Worm (Caenorhabditis elegans) whole organism, L3 larva: ENCODE measurements around the gene H14A12.3.

ENCODE experiments used
- R02D3.7 ChIP-seq: fragments of 150-350 bp; optimal IDR thresholded peaks from 2 replicates; lab custom pipeline; 2014; ENCODE audit warnings: missing biosample characterization, missing genetic modification characterization
- ZK546.5 ChIP-seq: sonication (generic microtip); optimal IDR thresholded peaks from 2 replicates; lab custom pipeline; 2017; ENCODE audit warnings: missing biosample characterization, missing genetic modification characterization
- aly-2 ChIP-seq: fragments of 150-350 bp; optimal IDR thresholded peaks from 2 replicates; lab custom pipeline; 2014; ENCODE audit warnings: missing biosample characterization, missing genetic modification characterization
- ama-1 ChIP-seq: fragments of 150-350 bp; optimal IDR thresholded peaks from 2 replicates; lab custom pipeline; 2018
- ceh-16 ChIP-seq: sonication (generic microtip); optimal IDR thresholded peaks from 2 replicates; lab custom pipeline; 2017; ENCODE audit warnings: missing biosample characterization, missing genetic modification characterization
- ceh-28 ChIP-seq: fragments of 150-350 bp; optimal IDR thresholded peaks from 2 replicates; lab custom pipeline; 2014; ENCODE audit warnings: missing biosample characterization, missing genetic modification reagents, missing genetic modification characterization
- ceh-82 ChIP-seq: fragments of 150-350 bp; optimal IDR thresholded peaks from 2 replicates; lab custom pipeline; 2014; ENCODE audit warnings: missing biosample characterization, missing genetic modification characterization
- ceh-9 ChIP-seq: sonication (generic microtip); optimal IDR thresholded peaks from 2 replicates; lab custom pipeline; 2018; ENCODE audit warnings: missing biosample characterization, missing genetic modification characterization
- daf-12 ChIP-seq: fragments of 150-350 bp; optimal IDR thresholded peaks from 2 replicates; lab custom pipeline; 2014; ENCODE audit warnings: missing biosample characterization, missing genetic modification reagents, missing genetic modification characterization
- egl-27 ChIP-seq: sonication (generic microtip); optimal IDR thresholded peaks from 4 replicates; lab custom pipeline; 2017; ENCODE audit warnings: missing biosample characterization, missing genetic modification reagents, missing genetic modification characterization
- egl-5 ChIP-seq: fragments of 150-350 bp; optimal IDR thresholded peaks from 2 replicates; lab custom pipeline; 2017; ENCODE audit warnings: missing biosample characterization, missing genetic modification reagents, missing genetic modification characterization, inconsistent platforms
- elt-1 ChIP-seq: fragments of 150-350 bp; optimal IDR thresholded peaks from 2 replicates; lab custom pipeline; 2014; ENCODE audit warnings: missing biosample characterization, missing genetic modification characterization
- elt-2 ChIP-seq: sonication (generic microtip); optimal IDR thresholded peaks from 2 replicates; lab custom pipeline; 2016; ENCODE audit warnings: missing genetic modification reagents, mild to moderate bottlenecking, missing genetic modification characterization, missing compliant biosample characterization
- elt-3 ChIP-seq, 3 experiments: fragments of 150-350 bp in 1 of 3; sonication (generic microtip) in 2 of 3; optimal IDR thresholded peaks; 2 replicates in 2 of 3; 4 replicates in 1 of 3; lab custom pipeline; 2014 to 2017; ENCODE audit warnings: missing biosample characterization in 3 of 3, missing genetic modification characterization in 3 of 3
- eor-1 ChIP-seq, 2 experiments: fragments of 150-350 bp; optimal IDR thresholded peaks; 2 replicates each; lab custom pipeline; 2014 to 2018; ENCODE audit warnings: missing biosample characterization in 2 of 2, missing genetic modification characterization in 2 of 2
- fkh-10 ChIP-seq: sonication (generic microtip); optimal IDR thresholded peaks from 2 replicates; lab custom pipeline; 2017; ENCODE audit warnings: missing biosample characterization, missing genetic modification reagents, missing genetic modification characterization
- fkh-2 ChIP-seq: fragments of 150-350 bp; optimal IDR thresholded peaks from 2 replicates; lab custom pipeline; 2014; ENCODE audit warnings: missing biosample characterization, missing genetic modification reagents, missing genetic modification characterization
- fos-1 ChIP-seq: fragments of 150-350 bp; optimal IDR thresholded peaks from 2 replicates; lab custom pipeline; 2014; ENCODE audit warnings: missing biosample characterization, missing genetic modification characterization
- hmg-11 ChIP-seq: sonication (generic microtip); optimal IDR thresholded peaks from 2 replicates; lab custom pipeline; 2016; ENCODE audit warnings: missing genetic modification characterization, missing compliant biosample characterization
- jun-1 ChIP-seq: fragments of 150-350 bp; optimal IDR thresholded peaks from 2 replicates; lab custom pipeline; 2014; ENCODE audit warnings: missing biosample characterization, missing genetic modification reagents, missing genetic modification characterization
- lin-15B ChIP-seq: fragments of 150-350 bp; optimal IDR thresholded peaks from 2 replicates; lab custom pipeline; 2014; ENCODE audit warnings: missing biosample characterization, missing genetic modification characterization
- lin-39 ChIP-seq: fragments of 150-350 bp; optimal IDR thresholded peaks from 2 replicates; lab custom pipeline; 2018; ENCODE audit warnings: missing biosample characterization, missing genetic modification reagents, missing genetic modification characterization
- lsy-12 ChIP-seq: sonication (generic microtip); optimal IDR thresholded peaks from 2 replicates; lab custom pipeline; 2016; ENCODE audit warnings: mild to moderate bottlenecking, missing genetic modification characterization, missing compliant biosample characterization
- mdl-1 ChIP-seq: fragments of 150-350 bp; optimal IDR thresholded peaks from 2 replicates; lab custom pipeline; 2014; ENCODE audit warnings: missing biosample characterization, missing genetic modification characterization
- mml-1 ChIP-seq: fragments of 150-350 bp; sonication (generic microtip); optimal IDR thresholded peaks from 3 replicates; lab custom pipeline; 2014; ENCODE audit warnings: missing biosample characterization, missing genetic modification characterization
- nfya-1 ChIP-seq: sonication (generic microtip); optimal IDR thresholded peaks from 2 replicates; lab custom pipeline; 2017; ENCODE audit warnings: missing genetic modification characterization, mild to moderate bottlenecking, missing compliant biosample characterization, antibody characterized with exemption, moderate library complexity; ENCODE audit not compliant: insufficient read depth
- nhr-11 ChIP-seq: fragments of 150-350 bp; optimal IDR thresholded peaks from 2 replicates; lab custom pipeline; 2014; ENCODE audit warnings: missing biosample characterization, missing genetic modification characterization
- nhr-12 ChIP-seq: fragments of 150-350 bp; optimal IDR thresholded peaks from 2 replicates; lab custom pipeline; 2014; ENCODE audit warnings: missing biosample characterization, missing genetic modification characterization
- nhr-23 ChIP-seq: fragments of 150-350 bp; optimal IDR thresholded peaks from 2 replicates; lab custom pipeline; 2014; ENCODE audit warnings: missing biosample characterization, missing genetic modification reagents, missing genetic modification characterization
- nhr-237 ChIP-seq: fragments of 150-350 bp; optimal IDR thresholded peaks from 2 replicates; lab custom pipeline; 2014; ENCODE audit warnings: missing biosample characterization, missing genetic modification characterization
- nhr-25 ChIP-seq: sonication (generic microtip); optimal IDR thresholded peaks from 2 replicates; lab custom pipeline; 2017; ENCODE audit warnings: missing biosample characterization, missing genetic modification characterization
- nhr-28 ChIP-seq: fragments of 150-350 bp; optimal IDR thresholded peaks from 2 replicates; lab custom pipeline; 2014; ENCODE audit warnings: missing biosample characterization, missing genetic modification characterization
- nhr-43 ChIP-seq: sonication (generic microtip); optimal IDR thresholded peaks from 2 replicates; lab custom pipeline; 2016; ENCODE audit warnings: mild to moderate bottlenecking, missing genetic modification characterization, missing compliant biosample characterization; ENCODE audit not compliant: poor library complexity, severe bottlenecking
- nhr-67 ChIP-seq: fragments of 150-350 bp; optimal IDR thresholded peaks from 2 replicates; lab custom pipeline; 2014; ENCODE audit warnings: missing biosample characterization, missing genetic modification characterization
- nhr-76 ChIP-seq: fragments of 150-350 bp; sonication (generic microtip); optimal IDR thresholded peaks from 5 replicates; lab custom pipeline; 2014; ENCODE audit warnings: missing biosample characterization, missing genetic modification characterization
- nhr-77 ChIP-seq: fragments of 150-350 bp; optimal IDR thresholded peaks from 2 replicates; lab custom pipeline; 2014; ENCODE audit warnings: missing biosample characterization, missing genetic modification characterization
- pha-4 ChIP-seq: fragments of 150-350 bp; optimal IDR thresholded peaks from 2 replicates; lab custom pipeline; 2014; ENCODE audit warnings: missing biosample characterization, missing genetic modification reagents, missing genetic modification characterization
- pqm-1 ChIP-seq: fragments of 150-350 bp; optimal IDR thresholded peaks from 2 replicates; lab custom pipeline; 2017; ENCODE audit warnings: missing biosample characterization, missing genetic modification characterization, inconsistent platforms
- sea-2 ChIP-seq: fragments of 150-350 bp; sonication (generic microtip); optimal IDR thresholded peaks from 4 replicates; lab custom pipeline; 2014; ENCODE audit warnings: missing biosample characterization, missing genetic modification reagents, missing genetic modification characterization
- skn-1 ChIP-seq: fragments of 150-350 bp; optimal IDR thresholded peaks from 2 replicates; lab custom pipeline; 2014; ENCODE audit warnings: missing biosample characterization, missing genetic modification characterization
- snpc-4 ChIP-seq: fragments of 150-350 bp; optimal IDR thresholded peaks from 2 replicates; lab custom pipeline; 2014; ENCODE audit warnings: missing biosample characterization, missing genetic modification characterization
- tbx-2 ChIP-seq: sonication (generic microtip); optimal IDR thresholded peaks from 2 replicates; lab custom pipeline; 2016; ENCODE audit warnings: mild to moderate bottlenecking, missing genetic modification characterization, missing compliant biosample characterization
- unc-39 ChIP-seq: sonication (generic microtip); optimal IDR thresholded peaks from 4 replicates; lab custom pipeline; 2017; ENCODE audit warnings: missing biosample characterization, missing genetic modification characterization
- unc-62 ChIP-seq: fragments of 150-350 bp; sonication (generic microtip); optimal IDR thresholded peaks from 4 replicates; lab custom pipeline; 2014; ENCODE audit warnings: missing biosample characterization, missing genetic modification reagents, missing genetic modification characterization
- zag-1 ChIP-seq: fragments of 150-350 bp; optimal IDR thresholded peaks from 2 replicates; lab custom pipeline; 2014; ENCODE audit warnings: missing biosample characterization, missing genetic modification characterization
- ztf-11 ChIP-seq: fragments of 150-350 bp; optimal IDR thresholded peaks from 2 replicates; lab custom pipeline; 2014; ENCODE audit warnings: missing biosample characterization, missing genetic modification characterization
- ztf-4 ChIP-seq: fragments of 150-350 bp; optimal IDR thresholded peaks from 2 replicates; lab custom pipeline; 2014; ENCODE audit warnings: missing biosample characterization, missing genetic modification characterization

The H14A12.3 gene

ce11 chrIII:7462295-7462694 is 1.3 kb upstream of the H14A12.3 start, which contains the start of gene fipr-20:
Gene fipr-20, minus strand, starts transcription at chrIII:7462395.
- TF ChIP-seq ama-1 (lab: Kevin White, UChicago) (no peak), nhr-67 (tag; lab: Kevin White, UChicago) (no peak), unc-39 (no peak)

- TF ChIP-seq nhr-77 (tag; lab: Kevin White, UChicago): no peak
- TF ChIP-seq nhr-25 (tag; lab: Kevin White, UChicago): peak; percentile 75
- TF ChIP-seq nhr-237: no peak
- no peak for TF ChIP-seq skn-1 (tag; lab: Kevin White, UChicago)
- TF ChIP-seq daf-12 (tag; lab: Kevin White, UChicago): no peak
- no peak for TF ChIP-seq mml-1 (tag; lab: Kevin White, UChicago)
- peak; percentile 45 for TF ChIP-seq elt-2 (tag; lab: Kevin White, UChicago)
- TF ChIP-seq lin-15B: peak; percentile 53
- no peak for TF ChIP-seq nhr-11 (tag; lab: Kevin White, UChicago)
- no peak for TF ChIP-seq elt-3 (tag; optimal IDR thresholded peaks at IDR 0.05; lab: Kevin White, UChicago)
- TF ChIP-seq ceh-28 (tag; lab: Kevin White, UChicago): no peak
- TF ChIP-seq pqm-1: no peak
- peak; percentile 7 for TF ChIP-seq lin-39 (tag; lab: Kevin White, UChicago)
- TF ChIP-seq ceh-9 (tag; lab: Kevin White, UChicago): no peak
- TF ChIP-seq lsy-12 (tag; lab: Kevin White, UChicago): peak; percentile 46
- TF ChIP-seq pha-4 (tag; lab: Kevin White, UChicago): peak; percentile 79
- peak; percentile 50 for TF ChIP-seq nfya-1 (tag; lab: Kevin White, UChicago)
- TF ChIP-seq nhr-12: no peak
- TF ChIP-seq nhr-76 (tag; lab: Kevin White, UChicago): no peak
- no peak for TF ChIP-seq unc-39
- TF ChIP-seq hmg-11 (tag; lab: Kevin White, UChicago): peak; percentile 21
- TF ChIP-seq snpc-4 (tag; lab: Kevin White, UChicago): no peak
- no peak for TF ChIP-seq fkh-2
- TF ChIP-seq zag-1 (tag; lab: Kevin White, UChicago): no peak
- TF ChIP-seq elt-1 (tag; lab: Kevin White, UChicago): peak; percentile 18
- TF ChIP-seq unc-62 (GFP tag; lab: Kevin White, UChicago): no peak
- peak; percentile 48 for TF ChIP-seq nhr-43
- TF ChIP-seq ztf-11 (tag; lab: Kevin White, UChicago): no peak
- TF ChIP-seq mdl-1: no peak
- TF ChIP-seq eor-1 (tag; optimal IDR thresholded peaks at IDR 0.05; lab: Kevin White, UChicago): no peak
- no peak for TF ChIP-seq egl-27
- TF ChIP-seq jun-1 (tag; lab: Kevin White, UChicago): no peak
- TF ChIP-seq nhr-28 (tag; lab: Kevin White, UChicago): no peak
- TF ChIP-seq nhr-67 (tag; lab: Kevin White, UChicago): no peak
- peak; percentile 79 for TF ChIP-seq ama-1 (lab: Kevin White, UChicago)
- no peak for TF ChIP-seq ceh-16 (tag; lab: Kevin White, UChicago)
- peak; percentile 71 for TF ChIP-seq nhr-23 (tag; lab: Kevin White, UChicago)
- no peak for TF ChIP-seq sea-2 (GFP tag; lab: Kevin White, UChicago)
- no peak for TF ChIP-seq ztf-4 (tag; lab: Kevin White, UChicago)
- no peak for TF ChIP-seq aly-2 (tag; lab: Kevin White, UChicago)
- TF ChIP-seq ZK546.5: no peak
- no peak for TF ChIP-seq ceh-82 (tag; lab: Kevin White, UChicago)
- no peak for TF ChIP-seq fos-1 (tag; lab: Kevin White, UChicago)
- no peak for TF ChIP-seq R02D3.7 (tag; lab: Kevin White, UChicago)
- TF ChIP-seq egl-5: no peak
- TF ChIP-seq fkh-10 (GFP tag; lab: Kevin White, UChicago): no peak
- no peak for TF ChIP-seq tbx-2 (tag; lab: Kevin White, UChicago)
These were observed 1.8 kb downstream of the H14A12.3 start, which contains the start of gene fum-1 for ce11 chrIII:7465347-7465746. Gene fum-1, plus strand, starts transcription at chrIII:7465605.
